Fruit fly (Drosophila melanogaster) whole organism, adult: ENCODE data around the gene RNF220.

ENCODE experiments used
- CG12768 ChIP-seq: fragments of 200-800 bp; sonication (Bioruptor generic); optimal IDR thresholded peaks from 2 replicates; lab custom pipeline; 2017; ENCODE audit warnings: missing biosample characterization, missing genetic modification characterization, mild to moderate bottlenecking, moderate library complexity, missing genetic modification reagents
- CG14711 ChIP-seq: fragments of 200-800 bp; sonication (Bioruptor generic); optimal IDR thresholded peaks from 2 replicates; lab custom pipeline; 2018; ENCODE audit warnings: missing biosample characterization, mild to moderate bottlenecking, missing genetic modification characterization, moderate library complexity
- CG33017 ChIP-seq: fragments of 200-800 bp; sonication (Bioruptor generic); optimal IDR thresholded peaks from 2 replicates; lab custom pipeline; 2018; ENCODE audit warnings: missing biosample characterization, mild to moderate bottlenecking, missing genetic modification characterization, moderate library complexity
- CG5204 ChIP-seq: fragments of 200-800 bp; sonication (Bioruptor generic); optimal IDR thresholded peaks from 2 replicates; lab custom pipeline; 2016; ENCODE audit warnings: missing biosample characterization, missing genetic modification characterization
- CG7045 ChIP-seq: fragments of 200-800 bp; sonication (Bioruptor generic); optimal IDR thresholded peaks from 2 replicates; lab custom pipeline; 2017; ENCODE audit warnings: missing biosample characterization, mild to moderate bottlenecking, missing genetic modification characterization
- Clk ChIP-seq: fragments of 200-800 bp; sonication (Bioruptor generic); optimal IDR thresholded peaks from 2 replicates; lab custom pipeline; 2017; ENCODE audit warnings: missing biosample characterization, missing genetic modification characterization
- Crg-1 ChIP-seq: fragments of 200-800 bp; sonication (Bioruptor generic); optimal IDR thresholded peaks from 2 replicates; lab custom pipeline; 2016; ENCODE audit warnings: missing biosample characterization, missing genetic modification characterization
- Hr96 ChIP-seq: fragments of 200-800 bp; sonication (Bioruptor generic); optimal IDR thresholded peaks from 2 replicates; lab custom pipeline; 2016; ENCODE audit warnings: missing biosample characterization, missing genetic modification characterization
- Mnt ChIP-seq: fragments of 200-800 bp; sonication (Bioruptor generic); optimal IDR thresholded peaks from 2 replicates; lab custom pipeline; 2016; ENCODE audit warnings: missing biosample characterization, mild to moderate bottlenecking, missing genetic modification characterization
- cnc ChIP-seq, 2 experiments: fragments of >200 bp; optimal IDR thresholded peaks; 2 replicates each; lab custom pipeline; 2017
- kay ChIP-seq: fragments of 200-800 bp; sonication (Bioruptor generic); peaks from one replicate; lab custom pipeline; 2016; ENCODE audit warnings: missing biosample characterization, missing genetic modification characterization, borderline replicate concordance
- pad ChIP-seq: fragments of 200-800 bp; sonication (Bioruptor generic); optimal IDR thresholded peaks from 3 replicates; lab custom pipeline; 2017; ENCODE audit warnings: missing biosample characterization, missing genetic modification characterization, mild to moderate bottlenecking, moderate library complexity, missing genetic modification reagents
- tj ChIP-seq: fragments of 200-800 bp; sonication (Bioruptor generic); optimal IDR thresholded peaks from 3 replicates; lab custom pipeline; 2017; ENCODE audit warnings: missing biosample characterization, mild to moderate bottlenecking, missing genetic modification characterization, moderate library complexity
- toe ChIP-seq: fragments of 200-800 bp; sonication (Bioruptor generic); optimal IDR thresholded peaks from 2 replicates; lab custom pipeline; 2016; ENCODE audit warnings: missing biosample characterization, missing genetic modification characterization

- TF ChIP-seq pad (GFP tag; lab: Kevin White, UChicago) (no peak), Crg-1 (no peak), cnc (optimal IDR thresholded peaks at IDR 0.05; lab: Kevin White, UChicago) (no peak), Mnt (GFP tag; lab: Kevin White, UChicago) (no peak), CG7045 (GFP tag; lab: Kevin White, UChicago) (no peak), kay (GFP tag; lab: Kevin White, UChicago) (no peak), CG12768 (GFP tag; lab: Kevin White, UChicago) (no peak), CG5204 (no peak), CG14711 (no peak), CG33017 (tag; lab: Kevin White, UChicago) (no peak), tj (GFP tag; lab: Kevin White, UChicago) (no peak), toe (no peak), Clk (GFP tag; lab: Kevin White, UChicago) (no peak), Hr96 (no peak)
These were observed 23.8 kb upstream of the RNF220 start for dm6 chr3R:22750039-22750438.
